Worm (Caenorhabditis elegans): ENCODE results near the gene F41C3.7.

DNA sequence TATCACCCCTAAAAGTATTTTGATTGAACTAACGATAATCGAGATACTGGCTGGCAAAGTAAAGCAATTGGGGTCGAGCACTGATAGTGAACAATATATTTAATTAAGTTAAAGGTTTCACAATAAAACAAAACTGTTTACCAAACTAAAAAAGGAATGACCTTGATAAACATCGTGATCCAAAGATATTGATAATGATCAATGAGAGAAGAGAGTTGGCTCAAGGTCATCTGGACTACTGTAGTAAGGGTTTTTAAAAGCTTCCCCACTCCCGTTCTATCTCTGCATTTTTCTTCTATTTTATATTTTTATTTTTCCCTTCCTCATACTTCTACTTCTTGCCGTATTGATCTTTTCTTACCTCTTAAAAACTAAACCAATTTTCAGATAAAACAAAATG lies 19.7 kb downstream of the F41C3.7 start, which contains the start of gene F41C3.2:
- TF ChIP-seq mdl-1 (tag; optimal IDR thresholded peaks at IDR 0.05) (no peak), ztf-11 (tag; optimal IDR thresholded peaks at IDR 0.05) (no peak), mab-9 (GFP tag; IDR thresholded peaks at IDR 0.05) (no peak), swsn-7 (tag; optimal IDR thresholded peaks at IDR 0.05) (no peak), pqm-1 (tag; optimal IDR thresholded peaks at IDR 0.05) (no peak), zag-1 (tag; optimal IDR thresholded peaks at IDR 0.05) (no peak), lin-13 (GFP tag; optimal IDR thresholded peaks at IDR 0.05) (no peak), fkh-8 (tag; optimal IDR thresholded peaks at IDR 0.05) (no peak)

Data from whole organism, L1 larva.